Worm (Caenorhabditis elegans): ENCODE data around the gene kel-3.

ce11 chrIII:13418975-13419374 is 45.6 kb upstream of the kel-3 start:
- no peak for TF ChIP-seq unc-39 (tag; optimal IDR thresholded peaks at IDR 0.05)
- no peak for TF ChIP-seq hlh-30 (tag; optimal IDR thresholded peaks at IDR 0.05; ENCODE audit: insufficient read depth)
- no peak for TF ChIP-seq lir-3 (tag; optimal IDR thresholded peaks at IDR 0.05)
- no peak for TF ChIP-seq dpl-1 (GFP tag; optimal IDR thresholded peaks at IDR 0.05)
- no peak for TF ChIP-seq nhr-41 (GFP tag; IDR thresholded peaks at IDR 0.05)
- no peak for TF ChIP-seq lin-15B (tag; optimal IDR thresholded peaks at IDR 0.05)
- TF ChIP-seq ztf-7 (tag; optimal IDR thresholded peaks at IDR 0.05), result no peak
- no peak for TF ChIP-seq F10B5.3 (tag; optimal IDR thresholded peaks at IDR 0.05)
- no peak for TF ChIP-seq arid-1 (GFP tag; conservative IDR thresholded peaks at IDR 0.05)

Measured in whole organism, L4 larva.